Worm (Caenorhabditis elegans): ENCODE data around the gene K01B6.4.
A peak's percentile ranks its signal among the peaks of the same experiment; 100 is the strongest.

Gene K01B6.4

DNA sequence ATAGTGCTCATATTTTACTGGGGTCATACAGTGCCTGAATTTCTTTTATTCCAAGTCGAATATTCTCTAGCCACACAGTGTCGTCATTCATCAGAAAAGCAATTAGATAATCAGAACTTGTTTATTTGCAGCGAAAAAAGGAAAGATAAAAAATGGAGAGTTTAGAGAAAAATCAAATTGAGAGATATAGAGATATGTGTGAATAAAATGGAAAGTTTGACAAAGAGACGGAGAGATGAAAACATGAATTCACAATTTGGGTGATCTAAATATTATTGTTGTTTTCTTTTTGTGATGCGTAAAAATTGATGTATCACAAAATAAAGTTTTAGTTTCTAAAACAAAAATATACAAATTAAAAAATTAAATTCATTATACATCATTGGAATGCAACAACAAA lies 3.4 kb upstream of the K01B6.4 start:
- TF ChIP-seq lin-32 (GFP tag; optimal IDR thresholded peaks at IDR 0.05), result no peak
- peak; percentile 69 for TF ChIP-seq blmp-1 (tag; optimal IDR thresholded peaks at IDR 0.05)

DNA sequence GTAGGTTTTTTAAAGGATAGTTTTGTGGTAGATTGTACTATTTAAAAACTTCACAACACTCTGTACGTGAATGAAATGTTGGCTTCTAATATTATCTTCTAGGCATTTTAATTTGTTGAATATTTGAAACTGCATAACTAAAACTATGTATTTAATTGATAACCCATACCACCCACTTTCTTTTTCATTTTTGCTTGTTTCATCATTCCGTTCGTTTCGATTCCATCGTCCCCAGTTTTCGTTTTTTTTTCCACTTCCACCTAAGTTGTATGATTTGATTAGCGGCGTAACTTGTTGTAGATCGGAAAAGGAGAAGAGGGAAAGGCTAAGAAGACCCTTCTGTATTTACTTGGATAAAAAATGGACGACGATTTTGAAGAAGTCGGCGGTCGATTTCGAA lies 2.7 kb upstream of the K01B6.4 start, which contains the start of gene K01B6.3:
Gene K01B6.3 (plus strand): TSS at position 301 of the 400 bp plus-strand sequence.
- TF ChIP-seq pha-4 (tag; optimal IDR thresholded peaks at IDR 0.05) (no peak), ztf-11 (tag; optimal IDR thresholded peaks at IDR 0.05) (no peak), sptf-1 (tag; optimal IDR thresholded peaks at IDR 0.05) (no peak), elt-1 (tag; optimal IDR thresholded peaks at IDR 0.05; ENCODE audit: borderline replicate concordance, insufficient read depth) (no peak), mls-2 (tag; optimal IDR thresholded peaks at IDR 0.05) (no peak), M03D4.4 (tag; optimal IDR thresholded peaks at IDR 0.05) (no peak), lin-32 (GFP tag; optimal IDR thresholded peaks at IDR 0.05) (no peak), mep-1 (tag; optimal IDR thresholded peaks at IDR 0.05) (no peak), hlh-1 (tag; optimal IDR thresholded peaks at IDR 0.05) (no peak), tbx-8 (GFP tag; optimal IDR thresholded peaks at IDR 0.05) (no peak), ham-2 (GFP tag; optimal IDR thresholded peaks at IDR 0.05) (no peak), zip-8 (tag; optimal IDR thresholded peaks at IDR 0.05) (no peak), blmp-1 (tag; optimal IDR thresholded peaks at IDR 0.05) (no peak), unc-39 (tag; optimal IDR thresholded peaks at IDR 0.05) (no peak), nhr-76 (tag; optimal IDR thresholded peaks at IDR 0.05) (no peak), flh-1 (GFP tag; optimal IDR thresholded peaks at IDR 0.05) (no peak), elt-3 (tag; optimal IDR thresholded peaks at IDR 0.05) (no peak), ceh-83 (GFP tag; optimal IDR thresholded peaks at IDR 0.05) (no peak), ceh-43 (GFP tag; optimal IDR thresholded peaks at IDR 0.05) (no peak)

DNA sequence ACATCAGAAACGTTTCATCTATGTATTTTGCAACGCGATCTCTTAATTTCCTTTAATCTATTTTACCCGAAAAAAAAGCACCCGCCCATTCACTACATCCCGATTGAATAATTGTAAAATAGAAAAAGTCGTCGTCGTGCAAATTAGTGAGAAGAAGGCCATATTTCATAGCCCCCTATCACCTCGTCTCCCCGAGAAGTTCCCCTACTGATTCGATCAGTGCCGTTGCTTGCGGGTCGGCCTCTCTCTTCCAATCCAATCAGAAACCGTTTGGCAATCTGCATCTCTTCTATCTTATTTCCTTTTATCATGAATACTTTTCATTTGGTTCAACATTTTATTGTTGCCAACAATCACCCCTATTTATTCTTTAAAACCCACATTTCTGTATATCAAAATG lies 1.9 kb upstream of the K01B6.4 start:
- TF ChIP-seq ceh-83 (GFP tag; optimal IDR thresholded peaks at IDR 0.05), result no peak
- TF ChIP-seq lin-32 (GFP tag; optimal IDR thresholded peaks at IDR 0.05), result no peak
- TF ChIP-seq unc-120 (tag; optimal IDR thresholded peaks at IDR 0.05; ENCODE audit: poor library complexity, severe bottlenecking), result no peak
- TF ChIP-seq zip-8 (tag; optimal IDR thresholded peaks at IDR 0.05), result no peak
- TF ChIP-seq lin-13 (tag; optimal IDR thresholded peaks at IDR 0.05), result no peak
- no peak for TF ChIP-seq cnd-1 (tag; optimal IDR thresholded peaks at IDR 0.05)
- TF ChIP-seq elt-1 (tag; optimal IDR thresholded peaks at IDR 0.05; ENCODE audit: borderline replicate concordance, insufficient read depth), result no peak
- no peak for TF ChIP-seq blmp-1 (tag; optimal IDR thresholded peaks at IDR 0.05)
- TF ChIP-seq ceh-39 (tag; optimal IDR thresholded peaks at IDR 0.05), result no peak
- no peak for TF ChIP-seq ztf-11 (tag; optimal IDR thresholded peaks at IDR 0.05)
- no peak for TF ChIP-seq nhr-28 (tag; optimal IDR thresholded peaks at IDR 0.05)
- no peak for TF ChIP-seq tbx-8 (GFP tag; optimal IDR thresholded peaks at IDR 0.05)
- TF ChIP-seq nhr-12 (tag; optimal IDR thresholded peaks at IDR 0.05), result no peak
- TF ChIP-seq nhr-2 (tag; optimal IDR thresholded peaks at IDR 0.05), result no peak
- no peak for TF ChIP-seq M03D4.4 (tag; optimal IDR thresholded peaks at IDR 0.05)
- no peak for TF ChIP-seq sptf-1 (tag; optimal IDR thresholded peaks at IDR 0.05)
- TF ChIP-seq sem-2 (GFP tag; optimal IDR thresholded peaks at IDR 0.05), result no peak
- no peak for TF ChIP-seq bed-3 (GFP tag; optimal IDR thresholded peaks at IDR 0.05)
- TF ChIP-seq ham-2 (GFP tag; optimal IDR thresholded peaks at IDR 0.05), result no peak

DNA sequence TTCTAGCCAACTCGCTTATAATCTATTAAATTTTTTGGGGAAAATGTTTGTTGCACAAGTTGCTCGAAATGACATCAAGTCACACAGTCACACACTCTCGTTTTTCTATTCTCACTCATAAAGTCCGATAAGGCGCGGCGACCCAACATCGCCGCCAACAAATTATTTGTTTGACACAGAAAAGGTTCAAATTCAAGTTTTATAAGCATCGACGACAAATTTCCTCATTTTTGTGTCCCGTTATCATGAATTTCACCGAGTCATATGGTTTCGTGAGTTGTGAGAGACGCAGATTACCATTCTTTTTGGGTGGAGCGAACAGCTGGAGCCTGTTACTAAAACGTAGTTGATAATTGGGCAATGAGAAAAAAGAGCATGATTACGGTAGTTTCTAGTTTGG lies 7.4 kb downstream of the K01B6.4 start:
- no peak for TF ChIP-seq unc-120 (tag; optimal IDR thresholded peaks at IDR 0.05; ENCODE audit: poor library complexity, severe bottlenecking)
- no peak for TF ChIP-seq bed-3 (GFP tag; optimal IDR thresholded peaks at IDR 0.05)
- no peak for TF ChIP-seq M03D4.4 (tag; optimal IDR thresholded peaks at IDR 0.05)
- TF ChIP-seq ces-1 (GFP tag; optimal IDR thresholded peaks at IDR 0.05), result no peak
- no peak for TF ChIP-seq nhr-76 (tag; optimal IDR thresholded peaks at IDR 0.05)
- TF ChIP-seq mls-2 (tag; optimal IDR thresholded peaks at IDR 0.05), result no peak
- TF ChIP-seq ceh-83 (GFP tag; optimal IDR thresholded peaks at IDR 0.05), result no peak
- no peak for TF ChIP-seq pha-4 (tag; optimal IDR thresholded peaks at IDR 0.05)
- TF ChIP-seq elt-3 (tag; optimal IDR thresholded peaks at IDR 0.05), result no peak
- TF ChIP-seq elt-1 (tag; optimal IDR thresholded peaks at IDR 0.05; ENCODE audit: borderline replicate concordance, insufficient read depth), result no peak
- TF ChIP-seq ham-2 (GFP tag; optimal IDR thresholded peaks at IDR 0.05), result no peak
- TF ChIP-seq hlh-1 (tag; optimal IDR thresholded peaks at IDR 0.05), result no peak
- no peak for TF ChIP-seq sptf-1 (tag; optimal IDR thresholded peaks at IDR 0.05)
- TF ChIP-seq nhr-2 (tag; optimal IDR thresholded peaks at IDR 0.05), result no peak
- TF ChIP-seq cnd-1 (tag; optimal IDR thresholded peaks at IDR 0.05), result no peak
- no peak for TF ChIP-seq ceh-39 (tag; optimal IDR thresholded peaks at IDR 0.05)
- no peak for TF ChIP-seq lin-13 (tag; optimal IDR thresholded peaks at IDR 0.05)
- TF ChIP-seq ztf-11 (tag; optimal IDR thresholded peaks at IDR 0.05), result no peak

DNA sequence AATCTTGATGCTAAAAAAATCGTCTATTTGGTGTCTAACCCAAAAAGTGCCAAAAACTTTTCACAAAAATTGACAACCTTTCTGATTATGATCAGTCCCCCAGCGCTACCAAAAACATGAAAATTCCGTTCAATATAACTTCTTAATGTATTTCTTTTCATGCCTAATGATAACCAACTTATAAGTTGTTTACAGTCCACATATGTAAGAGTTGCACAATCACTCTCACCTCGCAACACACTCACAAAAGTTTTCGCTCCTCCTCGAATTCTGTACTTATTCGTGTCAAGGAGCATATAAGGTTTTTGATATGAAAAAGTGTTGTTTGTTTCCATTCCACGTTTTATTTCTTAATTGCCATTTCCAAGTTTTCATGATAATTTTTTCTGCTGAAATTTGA lies 8.7 kb downstream of the K01B6.4 start:
- TF ChIP-seq nhr-2 (tag; optimal IDR thresholded peaks at IDR 0.05) (no peak), flh-1 (GFP tag; optimal IDR thresholded peaks at IDR 0.05) (no peak), zip-8 (tag; optimal IDR thresholded peaks at IDR 0.05) (no peak), ham-2 (GFP tag; optimal IDR thresholded peaks at IDR 0.05) (no peak), unc-39 (tag; optimal IDR thresholded peaks at IDR 0.05) (no peak), unc-120 (tag; optimal IDR thresholded peaks at IDR 0.05; ENCODE audit: poor library complexity, severe bottlenecking) (no peak), nhr-12 (tag; optimal IDR thresholded peaks at IDR 0.05) (no peak), bed-3 (GFP tag; optimal IDR thresholded peaks at IDR 0.05) (no peak)
